Fruit fly (Drosophila melanogaster) whole organism, embryonic: Measurements from ENCODE around the gene CG13069.

Source experiments
- BEAF-32 ChIP-seq: fragments of 200-800 bp; sonication (Bioruptor generic); optimal IDR thresholded peaks from 3 replicates; lab custom pipeline; 2017; ENCODE audit warnings: missing biosample characterization, missing genetic modification characterization, mild to moderate bottlenecking, moderate library complexity, missing genetic modification reagents
- CG10366 ChIP-seq: fragments of 200-800 bp; sonication (Bioruptor generic); IDR thresholded peaks from 2 replicates; pipeline ENCODE4 v1.3.6; 2022; ENCODE audit warnings: missing biosample characterization, missing genetic modification characterization
- CG11560 ChIP-seq: fragments of 200-800 bp; sonication (Bioruptor generic); IDR thresholded peaks from 3 replicates; pipeline ENCODE4 v1.3.6; 2022; ENCODE audit warnings: missing biosample characterization, missing genetic modification characterization
- CG34422 ChIP-seq: fragments of 200-800 bp; sonication (Bioruptor generic); IDR thresholded peaks from 3 replicates; pipeline ENCODE4 v1.3.6; 2022; ENCODE audit warnings: missing biosample characterization, missing genetic modification characterization
- CG7357 ChIP-seq: fragments of 200-800 bp; sonication (Bioruptor generic); IDR thresholded peaks from 3 replicates; pipeline ENCODE4 v1.3.6; 2022; ENCODE audit warnings: missing biosample characterization, missing genetic modification characterization
- Dek ChIP-seq: fragments of 200-800 bp; sonication (Bioruptor generic); optimal IDR thresholded peaks from 3 replicates; lab custom pipeline; 2019; ENCODE audit warnings: missing biosample characterization, mild to moderate bottlenecking, missing genetic modification characterization, moderate library complexity
- NC2α ChIP-seq: fragments of 200-800 bp; sonication (Bioruptor generic); optimal IDR thresholded peaks from 2 replicates; lab custom pipeline; 2016; ENCODE audit warnings: missing biosample characterization, missing genetic modification characterization
- Taf1 ChIP-seq: fragments of 200-800 bp; sonication (Bioruptor generic); IDR thresholded peaks from 2 replicates; pipeline ENCODE4 v1.3.6; 2022; ENCODE audit warnings: missing biosample characterization, missing genetic modification characterization
- chif ChIP-seq, 2 experiments: fragments of 200-800 bp; sonication (Bioruptor generic); optimal IDR thresholded peaks; 3 replicates each; lab custom pipeline; 2016; ENCODE audit warnings: missing biosample characterization in 2 of 2, missing genetic modification characterization in 2 of 2
- luna ChIP-seq: fragments of 200-800 bp; sonication (Bioruptor generic); optimal IDR thresholded peaks from 2 replicates; lab custom pipeline; 2016; ENCODE audit warnings: missing biosample characterization, missing genetic modification characterization
- pb ChIP-seq: fragments of 200-800 bp; sonication (Bioruptor generic); optimal IDR thresholded peaks from 3 replicates; lab custom pipeline; 2016; ENCODE audit warnings: missing biosample characterization, missing genetic modification characterization
- psq ChIP-seq: fragments of 200-800 bp; sonication (Bioruptor generic); optimal IDR thresholded peaks from 2 replicates; lab custom pipeline; 2017; ENCODE audit warnings: missing biosample characterization, missing genetic modification characterization

dm6 chr3L:16215411-16215810 is 49.8 kb upstream of the CG13069 start:
- TF ChIP-seq CG34422 (GFP tag; lab: Robert Waterston, UW) (no peak), CG7357 (GFP tag; lab: Robert Waterston, UW) (no peak), luna (no peak), NC2α (GFP tag; lab: Kevin White, UChicago) (no peak), BEAF-32 (no peak), pb (GFP tag; lab: Kevin White, UChicago) (no peak), Taf1 (GFP tag; lab: Robert Waterston, UW) (no peak), CG11560 (tag; lab: Robert Waterston, UW) (no peak), CG10366 (no peak), chif (GFP tag; optimal IDR thresholded peaks at IDR 0.05; lab: Kevin White, UChicago) (no peak), psq (GFP tag; lab: Kevin White, UChicago) (no peak), Dek (tag; lab: Kevin White, UChicago) (no peak)
